Fruit fly (Drosophila melanogaster) whole organism, pupa: ENCODE results near the gene gammaTub37C.

Experiments
- CG14655 ChIP-seq: fragments of 200-800 bp; sonication (Bioruptor generic); optimal IDR thresholded peaks from 3 replicates; lab custom pipeline; 2017; ENCODE audit warnings: mild to moderate bottlenecking, missing biosample characterization, missing genetic modification reagents, missing genetic modification characterization
- CG8159 ChIP-seq: fragments of 200-800 bp; sonication (Bioruptor generic); optimal IDR thresholded peaks from 3 replicates; lab custom pipeline; 2018; ENCODE audit warnings: missing biosample characterization, mild to moderate bottlenecking, missing genetic modification characterization, moderate library complexity
- CG8301 ChIP-seq: fragments of 200-800 bp; sonication (Bioruptor generic); optimal IDR thresholded peaks from 2 replicates; lab custom pipeline; 2018; ENCODE audit warnings: missing biosample characterization, mild to moderate bottlenecking, missing genetic modification characterization
- Ets98B ChIP-seq: fragments of 200-800 bp; sonication (Bioruptor generic); IDR thresholded peaks from 2 replicates; pipeline ENCODE4 v1.3.6; 2022; ENCODE audit warnings: missing biosample characterization, missing genetic modification characterization
- Pif1A ChIP-seq: fragments of 200-800 bp; sonication (Bioruptor generic); optimal IDR thresholded peaks from 3 replicates; lab custom pipeline; 2016; ENCODE audit warnings: missing biosample characterization, missing genetic modification characterization

DNA sequence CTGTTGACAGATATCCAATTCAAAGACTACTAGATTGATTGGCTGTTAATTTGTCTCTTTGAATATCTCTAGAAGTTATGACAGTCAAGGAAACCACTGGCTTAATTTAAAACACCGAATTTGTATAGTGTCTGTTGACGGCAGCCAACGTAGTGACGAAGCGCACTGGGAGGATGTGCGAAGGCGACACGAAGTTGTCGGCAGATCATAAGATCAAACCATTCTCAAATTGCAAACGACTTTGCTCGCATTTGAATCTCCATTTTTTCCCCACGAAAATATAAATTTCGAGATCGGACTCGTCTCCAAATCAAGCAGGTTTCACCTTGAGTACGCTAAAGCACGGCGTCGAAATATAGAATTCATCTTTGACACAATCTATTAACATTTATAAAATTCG lies 2.8 kb downstream of the gammaTub37C start, which contains the start of gene CG42688:
- TF ChIP-seq CG8159 (tag; lab: Kevin White, UChicago) (no peak), CG14655 (GFP tag; lab: Kevin White, UChicago) (no peak), Pif1A (GFP tag; lab: Kevin White, UChicago) (no peak), CG8301 (tag; lab: Kevin White, UChicago) (no peak), Ets98B (GFP tag; lab: Robert Waterston, UW) (no peak)
